Worm (Caenorhabditis elegans): ENCODE results near the gene K01G5.10.

ce11 chrIII:10708484-10708883 lies 49.8 kb downstream of the K01G5.10 start:
- no peak for TF ChIP-seq flt-1 (GFP tag; IDR thresholded peaks at IDR 0.05)
- TF ChIP-seq ztf-29 (GFP tag; IDR thresholded peaks at IDR 0.05): no peak
- TF ChIP-seq ztf-23 (GFP tag; IDR thresholded peaks at IDR 0.05): no peak
- no peak for TF ChIP-seq T22C8.4 (GFP tag; IDR thresholded peaks at IDR 0.05)

Data from whole organism, midembryonic.